Fruit fly (Drosophila melanogaster): ENCODE results near the gene ph-p.
A peak's percentile ranks its signal among the peaks of the same experiment; 100 is the strongest.

Gene ph-p

dm6 chrX:2134965-2135758 lies 3.0 kb downstream of the ph-p start:
- TF ChIP-seq fd96Ca (GFP tag; IDR thresholded peaks at IDR 0.05) (peak; percentile 46; the same call in 1 of the 3 replicates), CG32121 (GFP tag; IDR thresholded peaks at IDR 0.05) (peak; percentile 78), CG17806 (tag; optimal IDR thresholded peaks at IDR 0.05) (peak; percentile 89), CG14655 (GFP tag; optimal IDR thresholded peaks at IDR 0.05) (peak; percentile 80), CG9948 (tag; optimal IDR thresholded peaks at IDR 0.05) (peak; percentile 84), gl (tag; optimal IDR thresholded peaks at IDR 0.05) (peak; percentile 76), CG13204 (GFP tag; optimal IDR thresholded peaks at IDR 0.05) (peak; percentile 10), rn (GFP tag; IDR thresholded peaks at IDR 0.05) (no peak), Pif1B (GFP tag; optimal IDR thresholded peaks at IDR 0.05) (peak; percentile 79), CG12605 (GFP tag; IDR thresholded peaks at IDR 0.05) (no peak; the same call in none of the 2 replicates), CG8159 (tag; optimal IDR thresholded peaks at IDR 0.05) (peak; percentile 92), CG10348 (GFP tag; IDR thresholded peaks at IDR 0.05) (no peak), D1 (tag; optimal IDR thresholded peaks at IDR 0.05) (peak; percentile 73), CG4496 (GFP tag; IDR thresholded peaks at IDR 0.05) (peak; percentile 83), Pif1A (GFP tag; optimal IDR thresholded peaks at IDR 0.05) (peak; percentile 84), Snoo (tag; optimal IDR thresholded peaks at IDR 0.05) (peak; percentile 91), CG34367 (tag; optimal IDR thresholded peaks at IDR 0.05) (peak; percentile 83), CG15710 (tag; optimal IDR thresholded peaks at IDR 0.05) (peak; percentile 88), Ets98B (GFP tag; IDR thresholded peaks at IDR 0.05) (peak; percentile 63), CG8301 (tag; optimal IDR thresholded peaks at IDR 0.05) (peak; percentile 85), EcR (GFP tag; optimal IDR thresholded peaks at IDR 0.05) (peak; percentile 17)

dm6 chrX:2134226-2134880 lies 3.8 kb downstream of the ph-p start:
- TF ChIP-seq Ets98B (GFP tag; IDR thresholded peaks at IDR 0.05) (peak; percentile 53), Pif1A (GFP tag; optimal IDR thresholded peaks at IDR 0.05) (peak; percentile 71), Snoo (tag; optimal IDR thresholded peaks at IDR 0.05) (peak; percentile 88), CG9948 (tag; optimal IDR thresholded peaks at IDR 0.05) (peak; percentile 81), CG8159 (tag; optimal IDR thresholded peaks at IDR 0.05) (peak; percentile 87), D1 (tag; optimal IDR thresholded peaks at IDR 0.05) (peak; percentile 15), CG4496 (GFP tag; IDR thresholded peaks at IDR 0.05) (peak; percentile 85), rn (GFP tag; IDR thresholded peaks at IDR 0.05) (0 out of 2 replicates have a peak, but pooled peaks have one; percentile 23), CG14655 (GFP tag; optimal IDR thresholded peaks at IDR 0.05) (peak; percentile 80), CG34367 (tag; optimal IDR thresholded peaks at IDR 0.05) (peak; percentile 83), CG17806 (tag; optimal IDR thresholded peaks at IDR 0.05) (peak; percentile 82), CG15710 (tag; optimal IDR thresholded peaks at IDR 0.05) (peak; percentile 85), EcR (GFP tag; optimal IDR thresholded peaks at IDR 0.05) (peak; percentile 26), CG10348 (GFP tag; IDR thresholded peaks at IDR 0.05) (no peak), gl (tag; optimal IDR thresholded peaks at IDR 0.05) (peak; percentile 68), fd96Ca (GFP tag; IDR thresholded peaks at IDR 0.05) (peak; percentile 79), CG12605 (GFP tag; IDR thresholded peaks at IDR 0.05) (peak; percentile 74), CG32121 (GFP tag; IDR thresholded peaks at IDR 0.05) (no peak), CG8301 (tag; optimal IDR thresholded peaks at IDR 0.05) (peak; percentile 67), CG13204 (GFP tag; optimal IDR thresholded peaks at IDR 0.05) (peak; percentile 3), Pif1B (GFP tag; optimal IDR thresholded peaks at IDR 0.05) (peak; percentile 74)

- TF ChIP-seq CG4496 (GFP tag; IDR thresholded peaks at IDR 0.05) (peak; percentile 60; the same call in 1 of the 3 replicates), CG12605 (GFP tag; IDR thresholded peaks at IDR 0.05) (0 out of 2 replicates have a peak, but pooled peaks have one; percentile 20), D1 (tag; optimal IDR thresholded peaks at IDR 0.05) (no peak), Ets98B (GFP tag; IDR thresholded peaks at IDR 0.05) (peak; percentile 19; the same call in 1 of the 2 replicates)
These were observed 12.6 kb downstream of the ph-p start for dm6 chrX:2125527-2126088.

- TF ChIP-seq CG13204 (GFP tag; optimal IDR thresholded peaks at IDR 0.05) (peak; percentile 69), CG4496 (GFP tag; IDR thresholded peaks at IDR 0.05) (peak; percentile 94), Snoo (tag; optimal IDR thresholded peaks at IDR 0.05) (peak; percentile 89), EcR (GFP tag; optimal IDR thresholded peaks at IDR 0.05) (peak; percentile 12), Pif1A (GFP tag; optimal IDR thresholded peaks at IDR 0.05) (peak; percentile 82), CG34367 (tag; optimal IDR thresholded peaks at IDR 0.05) (peak; percentile 82), CG14655 (GFP tag; optimal IDR thresholded peaks at IDR 0.05) (peak; percentile 93), CG17806 (tag; optimal IDR thresholded peaks at IDR 0.05) (peak; percentile 86), rn (GFP tag; IDR thresholded peaks at IDR 0.05) (peak; percentile 90), fd96Ca (GFP tag; IDR thresholded peaks at IDR 0.05) (peak; percentile 82), gl (tag; optimal IDR thresholded peaks at IDR 0.05) (peak; percentile 95), CG9948 (tag; optimal IDR thresholded peaks at IDR 0.05) (peak; percentile 96), CG15710 (tag; optimal IDR thresholded peaks at IDR 0.05) (peak; percentile 94), CG10348 (GFP tag; IDR thresholded peaks at IDR 0.05) (peak; percentile 75), CG8301 (tag; optimal IDR thresholded peaks at IDR 0.05) (peak; percentile 53), CG8159 (tag; optimal IDR thresholded peaks at IDR 0.05) (peak; percentile 97), Ets98B (GFP tag; IDR thresholded peaks at IDR 0.05) (peak; percentile 84), Pif1B (GFP tag; optimal IDR thresholded peaks at IDR 0.05) (peak; percentile 67), D1 (tag; optimal IDR thresholded peaks at IDR 0.05) (peak; percentile 90), CG32121 (GFP tag; IDR thresholded peaks at IDR 0.05) (peak; percentile 58; the same call in 1 of the 2 replicates), CG12605 (GFP tag; IDR thresholded peaks at IDR 0.05) (peak; percentile 95)
These were observed 14.0 kb downstream of the ph-p start for dm6 chrX:2123965-2124688.

Data from whole organism, pupa.